Worm (Caenorhabditis elegans) whole organism, L1 larva: ENCODE results near the gene Y50E8A.2.

Experiments
- ceh-82 ChIP-seq, 3 experiments: fragments of 150-350 bp in 1 of 3; sonication (generic microtip) in 2 of 3; optimal IDR thresholded peaks; 2 replicates each; lab custom pipeline; 2014 to 2017; ENCODE audit warnings: missing biosample characterization in 3 of 3, missing genetic modification characterization in 3 of 3
- ces-1 ChIP-seq: fragments of 150-350 bp; optimal IDR thresholded peaks from 2 replicates; lab custom pipeline; 2014; ENCODE audit warnings: missing biosample characterization, missing genetic modification reagents, missing genetic modification characterization
- dsc-1 ChIP-seq: sonication (generic microtip); optimal IDR thresholded peaks from 2 replicates; lab custom pipeline; 2016; ENCODE audit warnings: mild to moderate bottlenecking, missing genetic modification characterization, missing compliant biosample characterization
- efl-3 ChIP-seq: fragments of 200-800 bp; sonication (Bioruptor generic); optimal IDR thresholded peaks from 2 replicates; lab custom pipeline; 2018; ENCODE audit warnings: mild to moderate bottlenecking, missing genetic modification characterization, missing compliant biosample characterization
- fkh-10 ChIP-seq: sonication (generic microtip); optimal IDR thresholded peaks from 2 replicates; lab custom pipeline; 2017; ENCODE audit warnings: missing biosample characterization, missing genetic modification reagents, missing genetic modification characterization
- fkh-4 ChIP-seq: sonication (generic microtip); optimal IDR thresholded peaks from 2 replicates; lab custom pipeline; 2016; ENCODE audit warnings: missing compliant biosample characterization, missing genetic modification characterization, borderline replicate concordance
- fos-1 ChIP-seq: fragments of 150-350 bp; optimal IDR thresholded peaks from 2 replicates; lab custom pipeline; 2014; ENCODE audit warnings: missing biosample characterization, missing genetic modification characterization
- lin-13 ChIP-seq: fragments of 150-350 bp; optimal IDR thresholded peaks from 2 replicates; lab custom pipeline; 2014; ENCODE audit warnings: missing biosample characterization, missing genetic modification reagents, missing genetic modification characterization
- nhr-11 ChIP-seq: fragments of 150-350 bp; optimal IDR thresholded peaks from 2 replicates; lab custom pipeline; 2014; ENCODE audit warnings: missing biosample characterization, missing genetic modification characterization
- nhr-76 ChIP-seq: sonication (generic microtip); optimal IDR thresholded peaks from 2 replicates; lab custom pipeline; 2017; ENCODE audit warnings: missing biosample characterization, missing genetic modification characterization
- pqm-1 ChIP-seq: sonication (generic microtip); optimal IDR thresholded peaks from 3 replicates; lab custom pipeline; 2017; ENCODE audit warnings: missing biosample characterization, missing genetic modification characterization
- skn-1 ChIP-seq: fragments of 150-350 bp; optimal IDR thresholded peaks from 2 replicates; lab custom pipeline; 2014; ENCODE audit warnings: missing biosample characterization, missing genetic modification characterization
- tbx-2 ChIP-seq: sonication (generic microtip); optimal IDR thresholded peaks from 2 replicates; lab custom pipeline; 2016; ENCODE audit warnings: missing genetic modification characterization, missing compliant biosample characterization
- unc-86 ChIP-seq: sonication (generic microtip); optimal IDR thresholded peaks from 2 replicates; lab custom pipeline; 2016; ENCODE audit warnings: missing genetic modification characterization, missing compliant biosample characterization

DNA sequence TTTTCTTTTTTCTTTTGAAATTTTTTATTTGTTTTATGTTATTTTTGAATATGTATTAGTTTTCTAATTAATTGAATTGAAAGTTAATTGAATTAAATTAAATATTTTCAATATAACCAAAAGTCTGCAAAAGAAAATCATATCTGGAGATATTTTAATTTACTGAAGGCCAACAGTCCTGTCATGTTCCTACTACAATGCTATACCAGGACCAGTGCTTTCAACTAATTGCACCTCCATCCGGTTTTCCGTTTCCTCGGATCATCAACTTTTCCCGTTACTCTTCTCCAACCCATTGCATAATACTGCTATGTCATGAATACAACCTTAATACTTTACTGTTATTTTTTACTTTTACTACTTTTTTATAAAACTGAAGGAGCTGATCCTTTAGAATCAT is 16.3 kb downstream of the Y50E8A.2 start, which contains the start of gene R08A2.5:
- TF ChIP-seq pqm-1 (tag; lab: Kevin White, UChicago), result no peak
- TF ChIP-seq tbx-2, result no peak
- TF ChIP-seq ces-1, result no peak
- no peak for TF ChIP-seq fos-1
- TF ChIP-seq dsc-1 (tag; lab: Kevin White, UChicago), result no peak
- TF ChIP-seq efl-3 (GFP tag; lab: Kevin White, UChicago), result no peak
- no peak for TF ChIP-seq lin-13 (GFP tag; lab: Kevin White, UChicago)
- TF ChIP-seq unc-86 (tag; lab: Kevin White, UChicago), result no peak
- TF ChIP-seq nhr-11 (tag; lab: Kevin White, UChicago), result no peak
- TF ChIP-seq nhr-76, result no peak
- TF ChIP-seq fkh-10 (GFP tag; lab: Kevin White, UChicago), result no peak
- TF ChIP-seq fkh-4 (tag; lab: Kevin White, UChicago), result no peak
- no peak for TF ChIP-seq skn-1 (tag; lab: Kevin White, UChicago)
- no peak for TF ChIP-seq ceh-82 (tag; optimal IDR thresholded peaks at IDR 0.05; lab: Kevin White, UChicago)
